Fruit fly (Drosophila melanogaster): Measurements from ENCODE around the gene CG6071.

The CG6071 gene

DNA sequence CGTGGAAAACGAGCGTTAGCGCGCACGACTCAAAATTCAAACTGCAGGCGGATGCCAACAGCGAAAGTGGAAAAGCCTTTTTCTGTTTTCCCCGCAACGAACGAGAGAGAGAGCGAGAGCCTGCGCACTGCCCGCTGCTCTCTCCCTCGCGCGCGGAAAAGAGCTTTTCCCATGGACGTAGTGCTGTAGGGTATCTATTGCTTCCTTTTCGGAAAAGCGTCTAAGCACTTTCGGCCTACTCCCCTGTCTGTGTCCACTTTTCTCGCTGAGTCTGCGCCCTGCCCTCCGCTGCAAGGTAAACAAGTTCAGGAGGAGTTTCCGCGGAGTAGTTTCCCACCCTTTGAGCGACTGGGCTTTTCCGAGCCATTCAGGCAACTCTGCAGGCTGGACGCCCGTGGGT, 34.5 kb upstream of the CG6071 start, which contains the start of gene CG32085:
CG32085 (minus strand) TSS at position 47 of the 400 bp plus-strand sequence.
- TF ChIP-seq CG16813 (GFP tag; IDR thresholded peaks at IDR 0.05; ENCODE audit: partially characterized antibody) = no peak
- peak; percentile 27; the same call in 1 of the 3 replicates for TF ChIP-seq CG34422 (GFP tag; IDR thresholded peaks at IDR 0.05)
- peak; percentile 41; the same call in 1 of the 2 replicates for TF ChIP-seq Adf1 (GFP tag; IDR thresholded peaks at IDR 0.05)
- TF ChIP-seq MTF-1 (GFP tag; optimal IDR thresholded peaks at IDR 0.05; ENCODE audit: borderline replicate concordance) = no peak
- TF ChIP-seq CG17361 (GFP tag; IDR thresholded peaks at IDR 0.05) = 0 out of 3 replicates have a peak, but pooled peaks have one; percentile 27
- TF ChIP-seq CG12155 (GFP tag; optimal IDR thresholded peaks at IDR 0.05) = peak; percentile 60
- TF ChIP-seq gsb-n (tag; optimal IDR thresholded peaks at IDR 0.05) = no peak
- TF ChIP-seq Hmr (GFP tag; optimal IDR thresholded peaks at IDR 0.05) = peak; percentile 80
- peak; percentile 14; the same call in 1 of the 2 replicates for TF ChIP-seq Scr (GFP tag; IDR thresholded peaks at IDR 0.05; ENCODE audit: partially characterized antibody)
- TF ChIP-seq crp (GFP tag; optimal IDR thresholded peaks at IDR 0.05) = no peak
- no peak for TF ChIP-seq Hr39 (optimal IDR thresholded peaks at IDR 0.05)
- no peak for TF ChIP-seq CG15011 (GFP tag; optimal IDR thresholded peaks at IDR 0.05)
- no peak for TF ChIP-seq CG8388 (GFP tag; optimal IDR thresholded peaks at IDR 0.05)
- TF ChIP-seq seq (GFP tag; IDR thresholded peaks at IDR 0.05) = peak; percentile 37; the same call in 1 of the 2 replicates
- TF ChIP-seq vvl (GFP tag; IDR thresholded peaks at IDR 0.05) = peak; percentile 82
- TF ChIP-seq yki (optimal IDR thresholded peaks at IDR 0.05) = no peak
- TF ChIP-seq Vsx1 (GFP tag; optimal IDR thresholded peaks at IDR 0.05) = no peak
- peak; percentile 60; the same call in 1 of the 2 replicates for TF ChIP-seq Ada2b (GFP tag; IDR thresholded peaks at IDR 0.05)
- TF ChIP-seq gcm2 (GFP tag; optimal IDR thresholded peaks at IDR 0.05) = peak; percentile 5
- peak; percentile 42; the same call in 1 of the 2 replicates for TF ChIP-seq crol (GFP tag; IDR thresholded peaks at IDR 0.05)
- no peak for TF ChIP-seq fd3F (GFP tag; optimal IDR thresholded peaks at IDR 0.05)
- 0 out of 2 replicates have a peak, but pooled peaks have one; percentile 33 for TF ChIP-seq CG31224 (GFP tag; IDR thresholded peaks at IDR 0.05)
- no peak for TF ChIP-seq CG15696 (tag; optimal IDR thresholded peaks at IDR 0.05)
- no peak for TF ChIP-seq Tbp (GFP tag; optimal IDR thresholded peaks at IDR 0.05)
- no peak for TF ChIP-seq Kr (GFP tag; optimal IDR thresholded peaks at IDR 0.05)
- no peak for TF ChIP-seq CG9797 (GFP tag; optimal IDR thresholded peaks at IDR 0.05)
- peak; percentile 61 for TF ChIP-seq bcd (GFP tag; optimal IDR thresholded peaks at IDR 0.05)
- 0 out of 2 replicates have a peak, but pooled peaks have one; percentile 30 for TF ChIP-seq CG6689 (GFP tag; IDR thresholded peaks at IDR 0.05)
- no peak for TF ChIP-seq CG11093 (GFP tag; IDR thresholded peaks at IDR 0.05)
- TF ChIP-seq gro (GFP tag; optimal IDR thresholded peaks at IDR 0.05) = peak; percentile 8
- peak; percentile 10 for TF ChIP-seq CG12391 (tag; optimal IDR thresholded peaks at IDR 0.05)
- TF ChIP-seq odd (GFP tag; optimal IDR thresholded peaks at IDR 0.05) = peak; percentile 5
- TF ChIP-seq CG9609 (GFP tag; optimal IDR thresholded peaks at IDR 0.05) = peak; percentile 44
- TF ChIP-seq CG4730 (GFP tag; IDR thresholded peaks at IDR 0.05) = peak; percentile 54; the same call in 1 of the 2 replicates
- TF ChIP-seq lola (GFP tag; optimal IDR thresholded peaks at IDR 0.05) = no peak
- no peak for TF ChIP-seq Aef1 (GFP tag; IDR thresholded peaks at IDR 0.05)
- no peak for TF ChIP-seq CG8290 (GFP tag; optimal IDR thresholded peaks at IDR 0.05)
- peak in 1 of 2 experiments; percentile 92 for TF ChIP-seq CG8290 (tag; optimal IDR thresholded peaks at IDR 0.05)
- TF ChIP-seq lilli (GFP tag; optimal IDR thresholded peaks at IDR 0.05) = peak; percentile 73
- no peak for TF ChIP-seq klu (GFP tag; IDR thresholded peaks at IDR 0.05)
- no peak for TF ChIP-seq CG17912 (GFP tag; optimal IDR thresholded peaks at IDR 0.05)
- no peak for TF ChIP-seq CG12104 (GFP tag; optimal IDR thresholded peaks at IDR 0.05)
- no peak for TF ChIP-seq twi (tag; optimal IDR thresholded peaks at IDR 0.05)
- peak; percentile 55; the same call in 1 of the 2 replicates for TF ChIP-seq toy (GFP tag; IDR thresholded peaks at IDR 0.05)
- peak; percentile 0 for TF ChIP-seq Camta (GFP tag; optimal IDR thresholded peaks at IDR 0.05)
- no peak for TF ChIP-seq TFAM (GFP tag; optimal IDR thresholded peaks at IDR 0.05)
- TF ChIP-seq cg (GFP tag; optimal IDR thresholded peaks at IDR 0.05) = no peak
- TF ChIP-seq CG13624 (GFP tag; optimal IDR thresholded peaks at IDR 0.05) = peak; percentile 75
- no peak for TF ChIP-seq Optix (GFP tag; IDR thresholded peaks at IDR 0.05)
- TF ChIP-seq CG17328 (GFP tag; IDR thresholded peaks at IDR 0.05) = no peak
- TF ChIP-seq CG12769 (tag; optimal IDR thresholded peaks at IDR 0.05) = peak; percentile 83
- TF ChIP-seq da (GFP tag; optimal IDR thresholded peaks at IDR 0.05) = no peak
